Fruit fly (Drosophila melanogaster) Kc167 (cell line): ENCODE data around the gene Sgsf.

ENCODE experiments used
- Myc ChIP-seq: fragments of >200 bp; optimal IDR thresholded peaks from 2 replicates; lab custom pipeline; 2017; ENCODE audit warnings: missing external identifiers
- Sin3A ChIP-seq: fragments of >200 bp; optimal IDR thresholded peaks from 2 replicates; lab custom pipeline; 2018; ENCODE audit warnings: missing external identifiers
- h ChIP-seq: fragments of >200 bp; optimal IDR thresholded peaks from 3 replicates; lab custom pipeline; 2018; ENCODE audit warnings: missing external identifiers
- insv ChIP-seq: fragments of >200 bp; optimal IDR thresholded peaks from 3 replicates; lab custom pipeline; 2018; ENCODE audit warnings: missing external identifiers
- psq ChIP-seq: fragments of >200 bp; optimal IDR thresholded peaks from 2 replicates; lab custom pipeline; 2017; ENCODE audit warnings: missing external identifiers
- ttk ChIP-seq: sonication (Bioruptor generic); optimal IDR thresholded peaks from 2 replicates; lab custom pipeline; 2017; ENCODE audit warnings: missing external identifiers

dm6 chr3R:12364580-12364979 is 23.1 kb downstream of the Sgsf start, which contains the start of gene Tim17a1:
- no peak for TF ChIP-seq psq (lab: Kevin White, UChicago)
- TF ChIP-seq Sin3A (lab: Kevin White, UChicago): no peak
- TF ChIP-seq h (lab: Kevin White, UChicago): no peak
- TF ChIP-seq Myc (lab: Kevin White, UChicago): no peak
- TF ChIP-seq ttk (lab: Kevin White, UChicago): no peak
- no peak for TF ChIP-seq insv (lab: Kevin White, UChicago)
